Fruit fly (Drosophila melanogaster): ENCODE measurements around the gene Syt4.
A peak's percentile ranks its signal among the peaks of the same experiment; 100 is the strongest.

The Syt4 gene

DNA sequence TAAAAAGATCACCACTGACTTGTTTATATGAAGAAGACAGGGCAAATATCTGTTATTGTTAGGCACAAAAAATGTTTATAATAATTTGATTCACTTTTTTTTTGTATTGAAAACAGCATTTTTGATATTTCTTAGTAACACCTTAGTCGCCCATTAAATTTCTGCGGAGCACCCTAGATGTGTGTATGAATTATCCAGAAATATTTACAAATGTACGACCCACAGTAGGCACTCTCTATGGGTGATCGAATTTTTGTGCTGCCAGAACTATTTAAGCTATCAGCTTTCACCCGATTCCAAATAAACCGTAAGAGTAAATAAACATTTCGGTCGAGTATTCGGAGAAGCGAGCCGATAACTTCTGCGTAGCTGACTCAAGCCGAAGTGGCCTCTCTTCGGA is 19.8 kb downstream of the Syt4 start, which contains the start of gene RacGAP84C:
Gene RacGAP84C, plus strand, starts transcription at position 301 of the 400 bp plus-strand sequence.
- TF ChIP-seq vri (GFP tag; optimal IDR thresholded peaks at IDR 0.05): no peak
- TF ChIP-seq CG8319 (GFP tag; optimal IDR thresholded peaks at IDR 0.05): no peak
- TF ChIP-seq Sox102F (GFP tag; optimal IDR thresholded peaks at IDR 0.05): no peak
- no peak for TF ChIP-seq lz (GFP tag; optimal IDR thresholded peaks at IDR 0.05)
- TF ChIP-seq CG7368 (GFP tag; optimal IDR thresholded peaks at IDR 0.05): no peak
- no peak for TF ChIP-seq CG15336 (GFP tag; IDR thresholded peaks at IDR 0.05)
- no peak for TF ChIP-seq salr (GFP tag; optimal IDR thresholded peaks at IDR 0.05)
- no peak for TF ChIP-seq topi (GFP tag; optimal IDR thresholded peaks at IDR 0.05)
- no peak for TF ChIP-seq CG3032 (tag; optimal IDR thresholded peaks at IDR 0.05)

DNA sequence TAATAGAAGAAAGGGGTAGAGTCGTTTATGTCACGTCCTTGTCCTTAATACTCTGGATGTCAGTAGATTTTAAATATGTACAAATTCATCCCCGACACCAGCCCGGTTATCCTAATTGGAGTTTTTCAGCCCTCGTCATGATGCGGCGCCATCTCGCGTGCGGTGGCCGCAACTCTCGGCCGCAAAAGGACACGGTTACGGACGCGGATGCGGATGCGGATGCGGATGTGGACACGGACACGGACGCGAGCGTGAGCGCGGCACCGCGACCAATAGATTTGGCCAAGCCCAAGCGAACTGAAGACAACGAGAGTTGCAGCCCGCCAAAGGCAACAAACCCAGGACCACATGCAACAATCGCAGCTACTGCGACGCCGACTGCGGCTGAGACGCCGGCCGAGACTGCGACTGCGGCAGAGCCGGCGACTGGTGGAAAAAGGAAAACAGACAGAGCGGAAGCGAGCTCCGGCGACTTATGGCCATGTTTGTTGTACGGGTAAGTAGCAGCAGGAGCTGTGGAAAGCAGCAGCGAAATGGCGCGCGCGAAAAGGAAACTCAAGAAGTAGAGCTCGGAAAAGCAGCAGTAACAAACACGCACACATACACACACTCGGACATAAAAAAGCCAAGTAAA is 38.7 kb downstream of the Syt4 start, which contains the start of gene CG42544:
Gene CG42544, plus strand, starts transcription at position 138 of the 634 bp plus-strand sequence.
- TF ChIP-seq CG6854 (GFP tag; optimal IDR thresholded peaks at IDR 0.05) (no peak), CG6792 (GFP tag; optimal IDR thresholded peaks at IDR 0.05) (no peak), fkh (GFP tag; optimal IDR thresholded peaks at IDR 0.05) (no peak), vri (GFP tag; optimal IDR thresholded peaks at IDR 0.05) (no peak), Eip93F (GFP tag; optimal IDR thresholded peaks at IDR 0.05) (no peak), Hr4 (GFP tag; optimal IDR thresholded peaks at IDR 0.05) (no peak), dsx (GFP tag; optimal IDR thresholded peaks at IDR 0.05; ENCODE audit: poor library complexity, severe bottlenecking) (no peak), topi (GFP tag; optimal IDR thresholded peaks at IDR 0.05) (no peak), CG11902 (GFP tag; optimal IDR thresholded peaks at IDR 0.05) (no peak), CG32006 (GFP tag; optimal IDR thresholded peaks at IDR 0.05) (no peak), CG8632 (GFP tag; optimal IDR thresholded peaks at IDR 0.05) (no peak), CG11294 (GFP tag; IDR thresholded peaks at IDR 0.05) (no peak), Sox14 (GFP tag; optimal IDR thresholded peaks at IDR 0.05) (no peak), net (GFP tag; optimal IDR thresholded peaks at IDR 0.05) (no peak), pdm3 (GFP tag; optimal IDR thresholded peaks at IDR 0.05) (no peak)

DNA sequence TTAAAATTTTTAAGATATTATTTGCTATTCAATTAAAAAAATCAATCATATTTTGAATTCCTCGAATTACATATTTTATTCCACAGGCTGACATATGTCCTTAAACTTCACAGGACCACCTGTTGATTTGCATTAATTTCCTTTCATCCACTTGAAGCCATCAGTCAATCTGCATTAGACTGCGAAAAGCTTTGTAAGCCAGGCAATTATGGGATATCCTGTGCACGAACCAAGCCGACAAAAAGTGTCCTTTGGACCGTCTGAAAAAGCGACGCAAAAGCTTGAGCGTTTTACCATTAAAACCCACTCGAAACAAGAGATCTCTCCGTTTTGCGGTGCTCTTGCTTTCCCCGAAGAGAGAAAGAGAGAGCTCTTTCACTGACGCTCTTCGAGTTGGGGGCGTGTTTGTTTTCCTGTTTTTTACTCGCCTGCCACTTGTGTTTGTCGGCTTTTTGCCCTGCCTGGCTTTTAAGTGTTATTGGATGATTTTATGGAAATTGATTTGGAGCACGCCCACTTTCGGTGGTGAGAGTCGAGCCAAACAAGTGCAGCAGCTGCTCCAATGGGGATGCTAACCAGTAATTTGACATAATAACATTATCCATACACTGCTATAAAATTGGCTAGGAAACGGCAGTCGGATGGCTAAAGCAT is 40.8 kb downstream of the Syt4 start:
- TF ChIP-seq CG11762 (GFP tag; optimal IDR thresholded peaks at IDR 0.05; ENCODE audit: insufficient read depth) (no peak), CG9139 (GFP tag; optimal IDR thresholded peaks at IDR 0.05) (no peak), Hr4 (GFP tag; optimal IDR thresholded peaks at IDR 0.05) (no peak), CG15336 (GFP tag; IDR thresholded peaks at IDR 0.05) (peak; percentile 32; the same call in 1 of the 2 replicates), lz (GFP tag; optimal IDR thresholded peaks at IDR 0.05) (no peak)

DNA sequence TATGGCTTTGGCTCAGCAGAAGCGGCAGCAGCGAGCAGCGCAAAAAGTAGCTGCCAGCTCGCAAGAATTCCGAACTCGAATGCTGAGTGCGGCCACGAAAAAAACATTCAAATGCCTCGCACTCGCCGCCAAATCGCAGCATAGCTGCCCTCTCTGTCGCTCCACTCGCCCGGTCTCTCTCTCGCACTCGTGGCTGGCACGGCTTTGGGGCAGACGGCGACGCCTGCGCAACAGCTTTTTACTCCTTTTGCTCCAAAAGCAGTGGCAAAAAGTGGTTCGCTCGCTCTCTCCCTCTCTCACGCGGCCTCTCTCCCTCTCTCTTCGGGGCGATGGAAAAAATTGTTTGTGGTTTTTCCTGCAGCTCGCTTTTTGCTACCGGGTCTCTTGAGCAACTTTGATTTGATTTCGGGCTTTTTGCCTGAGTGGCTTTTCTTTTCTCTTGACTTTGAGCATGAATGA is 43.7 kb downstream of the Syt4 start, which contains the start of gene rn:
Gene rn, minus strand, starts transcription at position 51 of the 459 bp plus-strand sequence.
- TF ChIP-seq CG8319 (GFP tag; optimal IDR thresholded peaks at IDR 0.05) (no peak), Eip75B (GFP tag; optimal IDR thresholded peaks at IDR 0.05) (no peak), CG32006 (GFP tag; optimal IDR thresholded peaks at IDR 0.05) (peak; percentile 13), vri (GFP tag; optimal IDR thresholded peaks at IDR 0.05) (peak; percentile 18), Sox14 (GFP tag; optimal IDR thresholded peaks at IDR 0.05) (no peak), CG6276 (GFP tag; optimal IDR thresholded peaks at IDR 0.05) (no peak), cyc (GFP tag; optimal IDR thresholded peaks at IDR 0.05) (no peak), CG8119 (GFP tag; IDR thresholded peaks at IDR 0.05) (0 out of 3 replicates have a peak, but pooled peaks have one; percentile 50), Hr38 (GFP tag; optimal IDR thresholded peaks at IDR 0.05) (no peak), CG11762 (GFP tag; optimal IDR thresholded peaks at IDR 0.05; ENCODE audit: insufficient read depth) (no peak), dac (GFP tag; optimal IDR thresholded peaks at IDR 0.05) (no peak), CG34406 (GFP tag; optimal IDR thresholded peaks at IDR 0.05) (no peak), Sox102F (GFP tag; optimal IDR thresholded peaks at IDR 0.05) (no peak), achi (GFP tag; optimal IDR thresholded peaks at IDR 0.05) (no peak), CG3032 (tag; optimal IDR thresholded peaks at IDR 0.05) (peak; percentile 8), CG10631 (GFP tag; optimal IDR thresholded peaks at IDR 0.05) (no peak), Eip78C (GFP tag) (peak; percentile 7), CG9139 (GFP tag; optimal IDR thresholded peaks at IDR 0.05) (no peak), Blimp-1 (GFP tag; optimal IDR thresholded peaks at IDR 0.05) (no peak), eg (GFP tag; IDR thresholded peaks at IDR 0.05) (peak; percentile 61), Met (GFP tag; optimal IDR thresholded peaks at IDR 0.05) (no peak), CG3919 (GFP tag; optimal IDR thresholded peaks at IDR 0.05) (no peak), topi (GFP tag; optimal IDR thresholded peaks at IDR 0.05) (no peak), CG15336 (GFP tag; IDR thresholded peaks at IDR 0.05) (0 out of 2 replicates have a peak, but pooled peaks have one; percentile 15), Eip93F (GFP tag; optimal IDR thresholded peaks at IDR 0.05) (no peak), acj6 (GFP tag; optimal IDR thresholded peaks at IDR 0.05) (no peak), salr (GFP tag; optimal IDR thresholded peaks at IDR 0.05) (no peak), ss (GFP tag; optimal IDR thresholded peaks at IDR 0.05) (peak in 1 of 2 experiments; percentile 46), CG10669 (GFP tag; optimal IDR thresholded peaks at IDR 0.05) (no peak), lz (GFP tag; optimal IDR thresholded peaks at IDR 0.05) (no peak)

All from whole organism, prepupa.